Worm (Caenorhabditis elegans) whole organism, late embryonic: ENCODE data around the gene vps-36.

ENCODE experiments used
- ama-1 ChIP-seq: fragments of 150-350 bp; optimal IDR thresholded peaks from 2 replicates; lab custom pipeline; 2014
- ceh-45 ChIP-seq: fragments of 200-800 bp; sonication (Bioruptor generic); IDR thresholded peaks from 2 replicates; pipeline ENCODE4 v1.3.6; 2022; ENCODE audit warnings: missing genetic modification reagents, missing genetic modification characterization, missing compliant biosample characterization
- elt-2 ChIP-seq: sonication (generic microtip); optimal IDR thresholded peaks from 2 replicates; lab custom pipeline; 2016; ENCODE audit warnings: missing genetic modification reagents, missing genetic modification characterization, missing compliant biosample characterization
- ets-4 ChIP-seq: sonication (generic microtip); optimal IDR thresholded peaks from 2 replicates; lab custom pipeline; 2016; ENCODE audit warnings: missing genetic modification characterization, missing compliant biosample characterization
- fkh-10 ChIP-seq: fragments of 150-350 bp; optimal IDR thresholded peaks from 2 replicates; lab custom pipeline; 2014; ENCODE audit warnings: missing biosample characterization, missing genetic modification reagents, missing genetic modification characterization
- hlh-13 ChIP-seq: fragments of 200-800 bp; sonication (Bioruptor generic); optimal IDR thresholded peaks from 2 replicates; lab custom pipeline; 2018; ENCODE audit warnings: mild to moderate bottlenecking, missing genetic modification characterization, missing compliant biosample characterization
- madf-2 ChIP-seq: sonication (generic microtip); optimal IDR thresholded peaks from 2 replicates; lab custom pipeline; 2017; ENCODE audit warnings: missing genetic modification characterization, missing compliant biosample characterization
- nhr-232 ChIP-seq: sonication (generic microtip); optimal IDR thresholded peaks from 2 replicates; lab custom pipeline; 2016; ENCODE audit warnings: missing genetic modification characterization, missing compliant biosample characterization
- pag-3 ChIP-seq: sonication (generic microtip); optimal IDR thresholded peaks from 2 replicates; lab custom pipeline; 2016; ENCODE audit warnings: missing compliant biosample characterization, missing genetic modification characterization, borderline replicate concordance
- rnt-1 ChIP-seq: sonication (generic microtip); optimal IDR thresholded peaks from 2 replicates; lab custom pipeline; 2016; ENCODE audit warnings: missing genetic modification characterization, missing compliant biosample characterization
- tbx-2 ChIP-seq: sonication (generic microtip); optimal IDR thresholded peaks from 2 replicates; lab custom pipeline; 2016; ENCODE audit warnings: missing genetic modification characterization, missing compliant biosample characterization

DNA sequence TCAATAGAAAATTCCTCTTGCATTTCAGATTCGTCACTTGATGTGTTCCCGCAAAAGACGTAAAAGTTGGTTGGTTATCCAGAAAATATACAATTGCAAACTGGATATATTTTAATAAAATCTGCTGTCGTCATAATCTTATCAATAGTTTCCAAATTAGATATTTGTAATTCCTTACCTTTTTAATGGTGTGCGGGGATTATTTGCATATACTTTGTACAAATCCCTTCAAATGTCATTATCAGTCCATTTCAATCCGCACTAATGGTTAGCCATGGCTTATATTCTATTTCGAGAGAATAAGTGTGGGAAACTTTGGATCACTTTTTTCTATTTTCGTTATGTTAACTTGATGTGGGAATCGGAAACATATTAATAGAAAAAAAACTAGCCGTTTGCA lies 43.6 kb upstream of the vps-36 start:
- no peak for TF ChIP-seq fkh-10 (GFP tag; lab: Kevin White, UChicago)
- no peak for TF ChIP-seq rnt-1 (tag; lab: Kevin White, UChicago)
- no peak for TF ChIP-seq madf-2 (tag; lab: Kevin White, UChicago)
- no peak for TF ChIP-seq ets-4 (tag; lab: Kevin White, UChicago)
- no peak for TF ChIP-seq elt-2 (tag; lab: Kevin White, UChicago)
- TF ChIP-seq pag-3 (tag; lab: Kevin White, UChicago), result no peak
- TF ChIP-seq ceh-45 (GFP tag; lab: Robert Waterston, UW), result no peak
- TF ChIP-seq hlh-13 (GFP tag; lab: Kevin White, UChicago), result no peak
- TF ChIP-seq nhr-232 (tag; lab: Kevin White, UChicago), result no peak
- TF ChIP-seq tbx-2 (tag; lab: Kevin White, UChicago), result no peak
- TF ChIP-seq ama-1 (lab: Kevin White, UChicago), result no peak
